Fruit fly (Drosophila melanogaster): ENCODE results near the gene Gcn2.

The Gcn2 gene

dm6 chr3R:31395222-31395831, at the start of gene Gcn2, which contains the start of gene Ugt35D1 (continued):
- peak; percentile 53; the same call in 2 of the 3 replicates for TF ChIP-seq HLH4C (GFP tag; IDR thresholded peaks at IDR 0.05; ENCODE audit: partially characterized antibody)
- no peak for TF ChIP-seq dmrt99B (tag; optimal IDR thresholded peaks at IDR 0.05)
- TF ChIP-seq CG15696 (tag; optimal IDR thresholded peaks at IDR 0.05) = peak; percentile 83
- no peak for TF ChIP-seq her (GFP tag; optimal IDR thresholded peaks at IDR 0.05)
- TF ChIP-seq onecut (GFP tag; IDR thresholded peaks at IDR 0.05) = no peak; the same call in none of the 2 replicates
- no peak for TF ChIP-seq wdn (GFP tag; IDR thresholded peaks at IDR 0.05)
- no peak for TF ChIP-seq eyg (GFP tag; optimal IDR thresholded peaks at IDR 0.05)
- TF ChIP-seq sd (tag; optimal IDR thresholded peaks at IDR 0.05) = no peak
- TF ChIP-seq CG15514 (GFP tag; optimal IDR thresholded peaks at IDR 0.05) = peak; percentile 26
- TF ChIP-seq Nf-YC (tag; optimal IDR thresholded peaks at IDR 0.05) = no peak
- peak; percentile 63 for TF ChIP-seq CG1529 (GFP tag; optimal IDR thresholded peaks at IDR 0.05)
- no peak for TF ChIP-seq CG10147 (GFP tag; optimal IDR thresholded peaks at IDR 0.05)
- no peak for TF ChIP-seq unpg (GFP tag; optimal IDR thresholded peaks at IDR 0.05)
- no peak for TF ChIP-seq mld (GFP tag; IDR thresholded peaks at IDR 0.05; ENCODE audit: partially characterized antibody)
- no peak for TF ChIP-seq btn (GFP tag; optimal IDR thresholded peaks at IDR 0.05)
- TF ChIP-seq Dip3 (GFP tag; optimal IDR thresholded peaks at IDR 0.05) = no peak
- TF ChIP-seq sug (tag; optimal IDR thresholded peaks at IDR 0.05) = no peak
- no peak for TF ChIP-seq Doc2 (GFP tag; IDR thresholded peaks at IDR 0.05)
- TF ChIP-seq ato (GFP tag; IDR thresholded peaks at IDR 0.05; ENCODE audit: partially characterized antibody) = no peak
- TF ChIP-seq HHEX (GFP tag; optimal IDR thresholded peaks at IDR 0.05) = peak; percentile 37
- peak; percentile 53 for TF ChIP-seq CG12104 (GFP tag; optimal IDR thresholded peaks at IDR 0.05)
- TF ChIP-seq CG31365 (tag; optimal IDR thresholded peaks at IDR 0.05) = no peak
- TF ChIP-seq CG18599 (GFP tag; optimal IDR thresholded peaks at IDR 0.05) = peak; percentile 1
- TF ChIP-seq NC2α (GFP tag; optimal IDR thresholded peaks at IDR 0.05) = peak; percentile 48
- no peak for TF ChIP-seq Bteb2 (GFP tag; optimal IDR thresholded peaks at IDR 0.05)
- TF ChIP-seq hth (optimal IDR thresholded peaks at IDR 0.05) = no peak
- TF ChIP-seq CG17829 (tag; optimal IDR thresholded peaks at IDR 0.05) = no peak
- TF ChIP-seq CG14965 (GFP tag; optimal IDR thresholded peaks at IDR 0.05; ENCODE audit: borderline replicate concordance) = peak; percentile 12
- TF ChIP-seq chn (GFP tag; optimal IDR thresholded peaks at IDR 0.05) = no peak
- no peak for TF ChIP-seq zf30C (GFP tag; optimal IDR thresholded peaks at IDR 0.05)
- TF ChIP-seq CG11504 (tag; optimal IDR thresholded peaks at IDR 0.05) = no peak
- no peak for TF ChIP-seq jing (GFP tag; optimal IDR thresholded peaks at IDR 0.05)
- peak; percentile 46 for TF ChIP-seq CG18764 (GFP tag; optimal IDR thresholded peaks at IDR 0.05)
- TF ChIP-seq CG17912 (GFP tag; optimal IDR thresholded peaks at IDR 0.05) = peak; percentile 28
- TF ChIP-seq tap (tag; optimal IDR thresholded peaks at IDR 0.05) = no peak
- peak; percentile 57 for TF ChIP-seq wek (GFP tag; optimal IDR thresholded peaks at IDR 0.05)
- TF ChIP-seq CG1832 (GFP tag; optimal IDR thresholded peaks at IDR 0.05) = no peak
- TF ChIP-seq CG14014 (GFP tag; IDR thresholded peaks at IDR 0.05) = no peak
- TF ChIP-seq pnt (GFP tag; optimal IDR thresholded peaks at IDR 0.05) = no peak
- no peak for TF ChIP-seq lov (optimal IDR thresholded peaks at IDR 0.05)
- peak; percentile 71; the same call in 1 of the 3 replicates for TF ChIP-seq lov (GFP tag; IDR thresholded peaks at IDR 0.05)
- 0 out of 2 replicates have a peak, but pooled peaks have one; percentile 17 for TF ChIP-seq CG2129 (GFP tag; IDR thresholded peaks at IDR 0.05; ENCODE audit: partially characterized antibody)
- peak; percentile 21 for TF ChIP-seq CG3838 (GFP tag; optimal IDR thresholded peaks at IDR 0.05)
- no peak for TF ChIP-seq cato (GFP tag; optimal IDR thresholded peaks at IDR 0.05; ENCODE audit: borderline replicate concordance)
- TF ChIP-seq Elba2 (GFP tag; optimal IDR thresholded peaks at IDR 0.05) = no peak
- peak in 1 of 2 experiments; percentile 10 for TF ChIP-seq Hr51 (GFP tag; optimal IDR thresholded peaks at IDR 0.05)
- no peak for TF ChIP-seq CG10267 (tag; optimal IDR thresholded peaks at IDR 0.05)
- TF ChIP-seq CG30020 (tag; optimal IDR thresholded peaks at IDR 0.05) = no peak
- TF ChIP-seq NfI (GFP tag; optimal IDR thresholded peaks at IDR 0.05) = no peak

All from whole organism, embryonic.